Worm (Caenorhabditis elegans) whole organism, late embryonic: ENCODE measurements around the gene nas-1.

Experiments
- Y22D7AL.16 ChIP-seq: sonication (generic microtip); optimal IDR thresholded peaks from 2 replicates; lab custom pipeline; 2016; ENCODE audit warnings: missing genetic modification characterization, missing compliant biosample characterization
- ama-1 ChIP-seq: fragments of 150-350 bp; optimal IDR thresholded peaks from 2 replicates; lab custom pipeline; 2014
- eyg-1 ChIP-seq: sonication (generic microtip); optimal IDR thresholded peaks from 2 replicates; lab custom pipeline; 2016; ENCODE audit warnings: missing genotype, missing genetic modification characterization, missing compliant biosample characterization
- pag-3 ChIP-seq: sonication (generic microtip); optimal IDR thresholded peaks from 2 replicates; lab custom pipeline; 2016; ENCODE audit warnings: missing compliant biosample characterization, missing genetic modification characterization, borderline replicate concordance

DNA sequence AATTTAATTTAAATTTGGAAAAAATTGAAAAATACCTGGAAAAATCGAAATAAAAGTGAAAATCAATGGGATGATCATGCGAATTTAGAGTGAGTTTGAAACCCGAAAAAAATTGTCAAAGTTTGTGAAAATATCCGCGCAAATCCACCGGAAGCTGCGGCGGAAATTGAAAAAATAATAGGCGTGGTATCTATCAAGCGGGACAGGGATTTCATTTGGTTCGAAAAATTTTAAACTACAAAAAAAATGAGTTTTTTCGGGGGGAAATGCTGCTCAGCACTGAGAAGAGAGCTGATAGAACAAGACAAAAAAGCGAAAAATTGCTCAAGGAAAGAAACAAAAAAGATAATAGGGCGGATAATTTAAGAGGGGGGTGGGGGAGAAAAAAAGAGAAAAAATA, 34.6 kb upstream of the nas-1 start, which contains the start of gene T03F6.9:
- TF ChIP-seq pag-3 (tag; lab: Kevin White, UChicago) (no peak), ama-1 (lab: Kevin White, UChicago) (no peak), Y22D7AL.16 (tag; lab: Kevin White, UChicago) (no peak), eyg-1 (tag; lab: Kevin White, UChicago) (no peak)
